Fruit fly (Drosophila melanogaster) whole organism, wandering third instar larva: Measurements from ENCODE around the gene CG4789.

Source experiments
- CG9705 ChIP-seq: fragments of 200-800 bp; sonication (Bioruptor generic); optimal IDR thresholded peaks from 2 replicates; lab custom pipeline; 2018; ENCODE audit warnings: missing biosample characterization, mild to moderate bottlenecking, missing genetic modification characterization
- Dfd ChIP-seq: fragments of >200 bp; optimal IDR thresholded peaks from 2 replicates; lab custom pipeline; 2017; ENCODE audit warnings: missing biosample characterization, missing genetic modification characterization
- Vsx2 ChIP-seq: fragments of 200-300, 225-300 bp; sonication (Bioruptor generic); optimal IDR thresholded peaks from 2 replicates; lab custom pipeline; 2018; ENCODE audit warnings: missing biosample characterization, missing genetic modification characterization; ENCODE audit not compliant: partially characterized antibody
- h ChIP-seq: fragments of 200-800 bp; sonication (Bioruptor generic); optimal IDR thresholded peaks from 3 replicates; lab custom pipeline; 2016; ENCODE audit warnings: missing biosample characterization, mild to moderate bottlenecking, missing genetic modification characterization
- psq ChIP-seq: fragments of 200-800 bp; sonication (Bioruptor generic); optimal IDR thresholded peaks from 3 replicates; lab custom pipeline; 2017; ENCODE audit warnings: missing biosample characterization, mild to moderate bottlenecking, missing genetic modification characterization, moderate library complexity
- usp ChIP-seq: fragments of >200 bp; optimal IDR thresholded peaks from 2 replicates; lab custom pipeline; 2017; ENCODE audit warnings: missing biosample characterization, missing genetic modification characterization

dm6 chrX:16821216-16821615, 20.5 kb downstream of the CG4789 start:
- TF ChIP-seq Vsx2 (GFP tag; lab: Kevin White, UChicago) (no peak), h (GFP tag; lab: Kevin White, UChicago) (no peak), psq (GFP tag; lab: Kevin White, UChicago) (no peak), Dfd (no peak), CG9705 (GFP tag; lab: Kevin White, UChicago) (no peak), usp (no peak)
